Worm (Caenorhabditis elegans) whole organism, young adult: ENCODE measurements around the gene T25B9.5.

Experiments used
- B0035.1 ChIP-seq: sonication (generic microtip); optimal IDR thresholded peaks from 2 replicates; lab custom pipeline; 2016; ENCODE audit warnings: missing genetic modification characterization, mild to moderate bottlenecking, missing compliant biosample characterization, missing genotype, missing genetic modification reagents
- F39B2.1 ChIP-seq: fragments of 200-800 bp; sonication (Bioruptor generic); IDR thresholded peaks from 2 replicates; pipeline ENCODE4 v1.3.6; 2022; ENCODE audit warnings: missing genetic modification reagents, missing genetic modification characterization, missing compliant biosample characterization
- ZK185.1 ChIP-seq: sonication (generic microtip); optimal IDR thresholded peaks from 2 replicates; lab custom pipeline; 2016; ENCODE audit warnings: mild to moderate bottlenecking, missing genetic modification characterization, missing compliant biosample characterization; ENCODE audit not compliant: poor library complexity, severe bottlenecking
- ama-1 ChIP-seq, 3 experiments: fragments of 150-350 bp in 1 of 3; sonication (generic microtip) in 2 of 3; optimal IDR thresholded peaks; 2 replicates each; lab custom pipeline; 2014 to 2018; ENCODE audit warnings: missing biosample characterization in 2 of 3, missing genetic modification characterization in 2 of 3, missing genetic modification reagents in 2 of 3
- attf-6 ChIP-seq: fragments of 200-800 bp; sonication (Bioruptor generic); IDR thresholded peaks from 2 replicates; pipeline ENCODE4 v1.3.6; 2022; ENCODE audit warnings: missing genetic modification reagents, missing genetic modification characterization, missing compliant biosample characterization
- bed-2 ChIP-seq: fragments of 200-800 bp; sonication (Bioruptor generic); IDR thresholded peaks from 2 replicates; pipeline ENCODE4 v1.3.6; 2022; ENCODE audit warnings: missing genetic modification reagents, missing genetic modification characterization, missing compliant biosample characterization
- lsy-27 ChIP-seq: sonication (generic microtip); optimal IDR thresholded peaks from 2 replicates; lab custom pipeline; 2017; ENCODE audit warnings: missing genetic modification characterization, mild to moderate bottlenecking, missing compliant biosample characterization, antibody characterized with exemption, missing genotype, borderline replicate concordance; ENCODE audit not compliant: insufficient read depth
- nfya-2 ChIP-seq: fragments of 200-800 bp; sonication (Bioruptor generic); IDR thresholded peaks from 2 replicates; pipeline ENCODE4 v1.3.6; 2022; ENCODE audit warnings: missing genetic modification reagents, missing genetic modification characterization, missing compliant biosample characterization
- sdz-38 ChIP-seq: sonication (generic microtip); optimal IDR thresholded peaks from 2 replicates; lab custom pipeline; 2016; ENCODE audit warnings: missing genotype, missing genetic modification characterization, missing compliant biosample characterization
- ztf-28 ChIP-seq: fragments of 200-800 bp; sonication (Bioruptor generic); IDR thresholded peaks from 2 replicates; pipeline ENCODE4 v1.3.6; 2022; ENCODE audit warnings: missing genetic modification reagents, missing genetic modification characterization, missing compliant biosample characterization

DNA sequence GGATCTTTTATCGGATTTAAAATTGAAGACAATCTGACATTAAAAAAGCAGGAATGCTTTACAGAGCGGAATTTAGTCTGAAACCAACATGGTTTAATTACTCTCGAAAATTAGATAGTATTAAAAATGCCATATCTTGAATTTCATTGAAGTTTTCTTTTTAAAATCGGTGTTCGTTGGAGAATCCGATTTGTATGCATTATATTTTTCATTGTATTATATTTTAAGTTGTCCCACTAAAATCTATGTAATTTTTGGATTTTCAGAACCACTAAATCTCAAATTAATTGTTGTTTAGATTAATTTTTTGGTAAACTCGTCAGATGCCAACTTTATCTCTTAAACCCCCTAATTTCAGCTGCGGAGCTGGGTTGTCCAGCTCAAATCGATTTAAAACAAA lies 24.0 kb upstream of the T25B9.5 start:
- TF ChIP-seq ama-1 (optimal IDR thresholded peaks at IDR 0.05; lab: Kevin White, UChicago) (no peak), ama-1 (GFP tag; optimal IDR thresholded peaks at IDR 0.05; lab: Kevin White, UChicago) (no peak), ZK185.1 (peak; percentile 6), nfya-2 (GFP tag; lab: Robert Waterston, UW) (no peak), lsy-27 (tag; lab: Kevin White, UChicago) (no peak), ztf-28 (no peak), bed-2 (GFP tag; lab: Robert Waterston, UW) (no peak), attf-6 (GFP tag; lab: Robert Waterston, UW) (no peak), B0035.1 (tag; lab: Kevin White, UChicago) (no peak), F39B2.1 (GFP tag; lab: Robert Waterston, UW) (no peak), sdz-38 (tag; lab: Kevin White, UChicago) (no peak)
